Fruit fly (Drosophila melanogaster): ENCODE results near the gene Tie.

DNA sequence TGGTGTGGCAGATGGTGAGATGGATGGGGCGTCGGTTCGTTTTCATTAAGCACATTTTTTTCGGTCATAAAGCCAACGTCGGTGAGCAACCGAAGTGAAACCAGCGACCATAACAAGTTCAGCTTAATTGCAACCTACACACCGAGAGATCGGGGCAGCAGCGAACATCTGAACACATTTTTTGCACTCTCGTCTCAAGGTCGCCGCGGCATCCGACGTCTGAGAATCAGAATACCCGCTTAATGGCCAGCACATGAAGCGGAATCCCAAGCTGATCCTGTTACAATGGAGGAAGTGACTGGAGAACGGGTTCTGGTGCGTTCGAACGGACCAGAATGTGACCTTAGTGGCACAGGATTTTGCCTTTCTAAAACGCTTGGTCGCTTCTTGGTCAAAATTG lies 38.3 kb downstream of the Tie start:
- TF ChIP-seq Hr39 (GFP tag; optimal IDR thresholded peaks at IDR 0.05) (no peak), Blimp-1 (GFP tag; optimal IDR thresholded peaks at IDR 0.05) (peak; percentile 56), achi (GFP tag; optimal IDR thresholded peaks at IDR 0.05) (no peak), Met (GFP tag; optimal IDR thresholded peaks at IDR 0.05) (no peak), Ets21C (GFP tag; optimal IDR thresholded peaks at IDR 0.05) (no peak), CG7368 (GFP tag; optimal IDR thresholded peaks at IDR 0.05) (no peak), Lpt (GFP tag; optimal IDR thresholded peaks at IDR 0.05) (no peak)

Data from whole organism, prepupa.